Fruit fly (Drosophila melanogaster): Measurements from ENCODE around the gene CG6607.

- TF ChIP-seq bab1 (GFP tag; optimal IDR thresholded peaks at IDR 0.05) = no peak
- no peak for TF ChIP-seq pad (GFP tag; optimal IDR thresholded peaks at IDR 0.05)
- TF ChIP-seq Clk (GFP tag; optimal IDR thresholded peaks at IDR 0.05) = no peak
- TF ChIP-seq cnc (optimal IDR thresholded peaks at IDR 0.05) = no peak
- no peak for TF ChIP-seq CG7045 (GFP tag; optimal IDR thresholded peaks at IDR 0.05)
- no peak for TF ChIP-seq CG33017 (tag; optimal IDR thresholded peaks at IDR 0.05)
- no peak for TF ChIP-seq CG7101 (tag; optimal IDR thresholded peaks at IDR 0.05)
- TF ChIP-seq Mnt (GFP tag; optimal IDR thresholded peaks at IDR 0.05) = no peak
- no peak for TF ChIP-seq CG1620 (GFP tag; optimal IDR thresholded peaks at IDR 0.05)
- TF ChIP-seq CG5204 (GFP tag; optimal IDR thresholded peaks at IDR 0.05) = no peak
- no peak for TF ChIP-seq tj (GFP tag; optimal IDR thresholded peaks at IDR 0.05)
Measured at dm6 chr3R:24555932-24556331, 28.1 kb downstream of the CG6607 start.
